Fruit fly (Drosophila melanogaster): ENCODE results near the gene Ubc87F.
A peak's percentile ranks its signal among the peaks of the same experiment; 100 is the strongest.

The Ubc87F gene

DNA sequence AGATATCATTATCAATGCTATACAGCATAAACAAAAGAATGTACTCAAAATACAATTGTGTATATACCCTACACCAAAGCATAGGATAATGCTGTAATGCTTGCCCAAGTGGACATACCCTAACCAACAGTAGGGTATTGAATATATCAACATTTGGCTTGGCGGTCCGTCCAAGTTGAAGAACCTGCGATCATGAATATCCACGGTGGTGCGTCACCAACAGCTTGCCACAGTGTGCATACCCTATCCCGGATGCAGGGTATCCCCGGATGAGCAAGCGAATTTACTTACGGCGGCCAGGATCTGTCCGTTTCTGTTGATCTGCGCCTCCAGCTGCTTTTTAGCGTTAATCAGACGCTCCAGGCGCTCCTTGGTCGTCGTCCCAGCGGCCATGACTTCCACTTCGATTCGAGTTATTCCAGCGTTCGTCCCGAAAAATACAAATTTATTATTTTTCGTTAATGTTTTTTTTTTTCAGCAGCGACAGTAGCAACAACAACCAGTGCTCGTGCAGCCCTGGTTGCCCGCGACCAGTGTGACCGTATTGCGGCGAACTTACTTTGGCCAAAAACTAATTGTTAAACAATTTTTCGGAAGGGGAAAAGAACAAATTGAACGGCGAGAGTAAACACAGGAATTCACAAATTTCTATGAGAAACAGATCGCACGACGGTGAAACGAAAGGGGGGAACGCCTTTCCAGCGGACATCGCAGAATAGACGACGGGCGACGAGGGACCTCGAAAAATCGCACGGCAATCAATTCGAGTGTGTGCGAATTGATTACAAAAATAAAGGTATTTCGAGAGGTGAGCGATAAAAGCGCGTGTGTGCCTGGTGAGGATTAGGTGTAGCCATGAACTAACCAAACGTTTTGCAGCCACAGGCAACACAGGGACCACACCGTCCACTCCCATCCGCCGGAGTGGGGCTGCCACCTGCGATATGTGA lies 41.6 kb downstream of the Ubc87F start, which contains the start of the genes Lkb1 and CG9588 (continued):
- TF ChIP-seq Pdp1 (GFP tag; optimal IDR thresholded peaks at IDR 0.05): peak; percentile 38 to 41
- TF ChIP-seq Chrac-16 (GFP tag; optimal IDR thresholded peaks at IDR 0.05): peak; percentile 51
- peak; percentile 81 for TF ChIP-seq CG34422 (GFP tag; IDR thresholded peaks at IDR 0.05)
- no peak for TF ChIP-seq Hey (tag; optimal IDR thresholded peaks at IDR 0.05)
- peak; percentile 83 for TF ChIP-seq CG17328 (GFP tag; IDR thresholded peaks at IDR 0.05)
- peak; percentile 3 for TF ChIP-seq CG11723 (GFP tag; optimal IDR thresholded peaks at IDR 0.05)
- TF ChIP-seq cwo (GFP tag; optimal IDR thresholded peaks at IDR 0.05): peak; percentile 33
- peak; percentile 71 for TF ChIP-seq ro (GFP tag; IDR thresholded peaks at IDR 0.05)
- TF ChIP-seq trem (tag; optimal IDR thresholded peaks at IDR 0.05): peak; percentile 58
- TF ChIP-seq CG10431 (GFP tag; optimal IDR thresholded peaks at IDR 0.05): peak; percentile 71
- no peak for TF ChIP-seq dmrt99B (tag; optimal IDR thresholded peaks at IDR 0.05)
- TF ChIP-seq maf-S (GFP tag; optimal IDR thresholded peaks at IDR 0.05): peak; percentile 26
- TF ChIP-seq CG9609 (GFP tag; optimal IDR thresholded peaks at IDR 0.05): peak; percentile 66
- TF ChIP-seq CG32767 (GFP tag; IDR thresholded peaks at IDR 0.05): peak; percentile 53; the same call in 1 of the 2 replicates
- no peak for TF ChIP-seq hb (GFP tag; IDR thresholded peaks at IDR 0.05; ENCODE audit: partially characterized antibody)
- no peak for TF ChIP-seq CG12744 (GFP tag; optimal IDR thresholded peaks at IDR 0.05)
- TF ChIP-seq Xbp1 (GFP tag; optimal IDR thresholded peaks at IDR 0.05): peak; percentile 66
- TF ChIP-seq sug (tag; optimal IDR thresholded peaks at IDR 0.05): no peak
- peak; percentile 22 for TF ChIP-seq Oli (tag; optimal IDR thresholded peaks at IDR 0.05)
- TF ChIP-seq kni (GFP tag; optimal IDR thresholded peaks at IDR 0.05): no peak
- TF ChIP-seq cas (GFP tag; IDR thresholded peaks at IDR 0.05): peak; percentile 21; the same call in 1 of the 2 replicates
- peak; percentile 66 for TF ChIP-seq B-H1 (GFP tag; IDR thresholded peaks at IDR 0.05)
- peak; percentile 40 for TF ChIP-seq Ets97D (GFP tag; optimal IDR thresholded peaks at IDR 0.05)
- no peak for TF ChIP-seq psq (GFP tag; optimal IDR thresholded peaks at IDR 0.05)
- TF ChIP-seq fd3F (GFP tag; optimal IDR thresholded peaks at IDR 0.05): peak; percentile 36
- peak; percentile 40 for TF ChIP-seq nom (GFP tag; optimal IDR thresholded peaks at IDR 0.05)
- TF ChIP-seq BEAF-32 (GFP tag; optimal IDR thresholded peaks at IDR 0.05): peak; percentile 18
- TF ChIP-seq CG14710 (tag; optimal IDR thresholded peaks at IDR 0.05): peak; percentile 27
- TF ChIP-seq NfI (GFP tag; optimal IDR thresholded peaks at IDR 0.05): peak; percentile 38
- no peak for TF ChIP-seq rib (GFP tag; IDR thresholded peaks at IDR 0.05)
- TF ChIP-seq onecut (GFP tag; IDR thresholded peaks at IDR 0.05): no peak
- TF ChIP-seq CG15479 (GFP tag; optimal IDR thresholded peaks at IDR 0.05): no peak
- peak; percentile 88 for TF ChIP-seq zfh1 (GFP tag; IDR thresholded peaks at IDR 0.05)
- TF ChIP-seq CG8089 (GFP tag; optimal IDR thresholded peaks at IDR 0.05): no peak
- TF ChIP-seq CG16779 (GFP tag; IDR thresholded peaks at IDR 0.05): peak; percentile 70; the same call in 1 of the 2 replicates
- peak; percentile 70 for TF ChIP-seq CG9215 (GFP tag; IDR thresholded peaks at IDR 0.05)
- TF ChIP-seq kay (GFP tag; optimal IDR thresholded peaks at IDR 0.05): peak; percentile 11
- peak; percentile 37; the same call in 1 of the 4 replicates for TF ChIP-seq Dll (GFP tag; IDR thresholded peaks at IDR 0.05; ENCODE audit: partially characterized antibody)
- peak; percentile 70 for TF ChIP-seq CG10959 (GFP tag; IDR thresholded peaks at IDR 0.05)
- no peak for TF ChIP-seq CG7987 (GFP tag; optimal IDR thresholded peaks at IDR 0.05)
- TF ChIP-seq CG3281 (GFP tag; optimal IDR thresholded peaks at IDR 0.05): no peak
- peak; percentile 0 for TF ChIP-seq CG13424 (tag; optimal IDR thresholded peaks at IDR 0.05)
- TF ChIP-seq az2 (GFP tag; optimal IDR thresholded peaks at IDR 0.05): peak; percentile 36
- peak; percentile 52 for TF ChIP-seq Myb (GFP tag; optimal IDR thresholded peaks at IDR 0.05)
- TF ChIP-seq bcd (GFP tag; optimal IDR thresholded peaks at IDR 0.05): peak; percentile 60
- no peak for TF ChIP-seq HmgD (GFP tag; optimal IDR thresholded peaks at IDR 0.05)
- no peak for TF ChIP-seq ash1 (GFP tag; optimal IDR thresholded peaks at IDR 0.05)
- peak; percentile 32; the same call in 1 of the 2 replicates for TF ChIP-seq E2f2 (GFP tag; IDR thresholded peaks at IDR 0.05)

Measured in whole organism, embryonic.